Worm (Caenorhabditis elegans) whole organism, L4/young adult: Measurements from ENCODE around the gene parp-2.

Experiments
- W03F9.2 ChIP-seq: fragments of 150-350 bp; optimal IDR thresholded peaks from 2 replicates; lab custom pipeline; 2014; ENCODE audit warnings: missing biosample characterization, missing genetic modification characterization
- dao-5 ChIP-seq: sonication (generic microtip); optimal IDR thresholded peaks from 2 replicates; lab custom pipeline; 2016; ENCODE audit warnings: missing genotype, missing genetic modification characterization, moderate library complexity, missing compliant biosample characterization
- him-1 ChIP-seq: sonication (generic microtip); optimal IDR thresholded peaks from 2 replicates; lab custom pipeline; 2016; ENCODE audit warnings: missing genotype, missing genetic modification reagents, missing genetic modification characterization, missing compliant biosample characterization

ce11 chrII:9576707-9577106 is 16.1 kb upstream of the parp-2 start:
- TF ChIP-seq W03F9.2 (no peak), him-1 (tag; lab: Kevin White, UChicago) (no peak), dao-5 (tag; lab: Kevin White, UChicago) (no peak)
